Fruit fly (Drosophila melanogaster) whole organism, embryonic: ENCODE results near the gene ClC-a.

Experiments
- B-H1 ChIP-seq: fragments of 200-800 bp; sonication (Bioruptor generic); IDR thresholded peaks from 3 replicates; pipeline ENCODE4 v1.3.6; 2022; ENCODE audit warnings: missing biosample characterization, missing genetic modification characterization
- Blimp-1 ChIP-seq: fragments of 200-800 bp; sonication (Bioruptor generic); optimal IDR thresholded peaks from 3 replicates; lab custom pipeline; 2018; ENCODE audit warnings: missing biosample characterization, missing genetic modification characterization, mild to moderate bottlenecking, moderate library complexity, missing genetic modification reagents
- CG10366 ChIP-seq: fragments of 200-800 bp; sonication (Bioruptor generic); IDR thresholded peaks from 2 replicates; pipeline ENCODE4 v1.3.6; 2022; ENCODE audit warnings: missing biosample characterization, missing genetic modification characterization
- CG10979 ChIP-seq: fragments of 200-800 bp; sonication (Bioruptor generic); optimal IDR thresholded peaks from 2 replicates; lab custom pipeline; 2018; ENCODE audit warnings: missing biosample characterization, mild to moderate bottlenecking, missing genetic modification characterization, moderate library complexity
- CG11247 ChIP-seq: fragments of 200-800 bp; sonication (Bioruptor generic); IDR thresholded peaks from 2 replicates; pipeline ENCODE4 v1.3.6; 2022; ENCODE audit warnings: missing biosample characterization, missing genetic modification characterization
- CG11504 ChIP-seq: fragments of 200-800 bp; sonication (Bioruptor generic); optimal IDR thresholded peaks from 3 replicates; lab custom pipeline; 2019; ENCODE audit warnings: missing biosample characterization, mild to moderate bottlenecking, missing genetic modification characterization, moderate library complexity
- CG14667 ChIP-seq: fragments of 200-800 bp; sonication (Bioruptor generic); IDR thresholded peaks from 2 replicates; pipeline ENCODE4 v1.3.6; 2022; ENCODE audit warnings: missing biosample characterization, missing genetic modification characterization
- CG15269 ChIP-seq: fragments of 200-800 bp; sonication (Bioruptor generic); optimal IDR thresholded peaks from 2 replicates; lab custom pipeline; 2018; ENCODE audit warnings: missing biosample characterization, mild to moderate bottlenecking, missing genetic modification characterization, moderate library complexity
- CG17186 ChIP-seq: fragments of 200-800 bp; sonication (Bioruptor generic); optimal IDR thresholded peaks from 3 replicates; lab custom pipeline; 2017; ENCODE audit warnings: missing biosample characterization, missing genetic modification reagents, missing genetic modification characterization
- CG17359 ChIP-seq: fragments of 200-800 bp; sonication (Bioruptor generic); optimal IDR thresholded peaks from 3 replicates; lab custom pipeline; 2018; ENCODE audit warnings: missing biosample characterization, mild to moderate bottlenecking, missing genetic modification characterization, moderate library complexity
- CG2120 ChIP-seq: fragments of 200-800 bp; sonication (Bioruptor generic); optimal IDR thresholded peaks from 3 replicates; lab custom pipeline; 2016; ENCODE audit warnings: missing biosample characterization, missing genetic modification characterization
- CG2678 ChIP-seq: fragments of 200-800 bp; sonication (Bioruptor generic); optimal IDR thresholded peaks from 3 replicates; lab custom pipeline; 2019; ENCODE audit warnings: missing biosample characterization, mild to moderate bottlenecking, missing genetic modification characterization, moderate library complexity
- CG33213 ChIP-seq: fragments of 200-800 bp; sonication (Bioruptor generic); optimal IDR thresholded peaks from 3 replicates; lab custom pipeline; 2016; ENCODE audit warnings: missing biosample characterization, missing genetic modification characterization
- CG3726 ChIP-seq: fragments of 200-800 bp; sonication (Bioruptor generic); IDR thresholded peaks from 3 replicates; pipeline ENCODE4, ENCODE4 v1.3.6; 2022; ENCODE audit warnings: missing biosample characterization, missing genetic modification characterization
- CG4617 ChIP-seq: fragments of 200-800 bp; sonication (Bioruptor generic); optimal IDR thresholded peaks from 3 replicates; lab custom pipeline; 2016; ENCODE audit warnings: missing biosample characterization, missing genetic modification characterization, borderline replicate concordance
- CG7745 ChIP-seq: fragments of 200-800 bp; sonication (Bioruptor generic); optimal IDR thresholded peaks from 2 replicates; lab custom pipeline; 2018; ENCODE audit warnings: missing biosample characterization, mild to moderate bottlenecking, missing genetic modification characterization, moderate library complexity
- CG8359 ChIP-seq: fragments of 200-800 bp; sonication (Bioruptor generic); optimal IDR thresholded peaks from 2 replicates; lab custom pipeline; 2017; ENCODE audit warnings: missing biosample characterization, mild to moderate bottlenecking, missing genetic modification characterization, borderline replicate concordance
- Dek ChIP-seq: fragments of 200-800 bp; sonication (Bioruptor generic); optimal IDR thresholded peaks from 3 replicates; lab custom pipeline; 2019; ENCODE audit warnings: missing biosample characterization, mild to moderate bottlenecking, missing genetic modification characterization, moderate library complexity
- Drgx ChIP-seq: fragments of 200-800 bp; sonication (Bioruptor generic); IDR thresholded peaks from 2 replicates; pipeline ENCODE4 v1.3.6; 2022; ENCODE audit warnings: missing biosample characterization, missing genetic modification characterization
- Elba2 ChIP-seq: fragments of 200-800 bp; sonication (Bioruptor generic); optimal IDR thresholded peaks from 3 replicates; lab custom pipeline; 2016; ENCODE audit warnings: missing biosample characterization, missing genetic modification characterization
- Hr51 ChIP-seq, 2 experiments: fragments of 200-800 bp; sonication (Bioruptor generic); optimal IDR thresholded peaks; 2 replicates in 1 of 2; 3 replicates in 1 of 2; lab custom pipeline; 2016 to 2018; ENCODE audit warnings: missing biosample characterization in 2 of 2, missing genetic modification characterization in 2 of 2, mild to moderate bottlenecking in 1 of 2, moderate library complexity in 1 of 2
- Lhr ChIP-seq: fragments of 200-800 bp; sonication (Bioruptor generic); optimal IDR thresholded peaks from 3 replicates; lab custom pipeline; 2017; ENCODE audit warnings: mild to moderate bottlenecking, missing biosample characterization, missing genetic modification reagents, missing genetic modification characterization
- Nf-YA ChIP-seq: fragments of 200-800 bp; sonication (Bioruptor generic); IDR thresholded peaks from 2 replicates; pipeline ENCODE4 v1.3.6; 2022; ENCODE audit warnings: missing biosample characterization, missing genetic modification characterization
- Optix ChIP-seq: fragments of 200-800 bp; sonication (Bioruptor generic); IDR thresholded peaks from 3 replicates; pipeline ENCODE4 v1.3.6; 2022; ENCODE audit warnings: missing biosample characterization, missing genetic modification characterization
- Sox102F ChIP-seq: fragments of 200-800 bp; sonication (Bioruptor generic); optimal IDR thresholded peaks from 2 replicates; lab custom pipeline; 2018; ENCODE audit warnings: missing biosample characterization, mild to moderate bottlenecking, missing genetic modification characterization, moderate library complexity
- Sry-δ ChIP-seq: fragments of 200-800 bp; sonication (Bioruptor generic); optimal IDR thresholded peaks from 2 replicates; lab custom pipeline; 2016; ENCODE audit warnings: missing biosample characterization, missing genetic modification characterization
- Vsx1 ChIP-seq: fragments of 200-800 bp; sonication (Bioruptor generic); optimal IDR thresholded peaks from 2 replicates; lab custom pipeline; 2017; ENCODE audit warnings: missing biosample characterization, mild to moderate bottlenecking, missing genetic modification characterization, missing genetic modification reagents
- Xrp1 ChIP-seq: fragments of 200-800 bp; sonication (Bioruptor generic); IDR thresholded peaks from 2 replicates; pipeline ENCODE4 v1.3.6; 2022; ENCODE audit warnings: missing biosample characterization, missing genetic modification characterization
- YL-1 ChIP-seq: fragments of 200-800 bp; sonication (Bioruptor generic); optimal IDR thresholded peaks from 3 replicates; lab custom pipeline; 2017; ENCODE audit warnings: missing biosample characterization, mild to moderate bottlenecking, missing genetic modification characterization
- ap ChIP-seq: fragments of 200-800 bp; sonication (Bioruptor generic); IDR thresholded peaks from 2 replicates; pipeline ENCODE4 v1.3.6; 2022; ENCODE audit warnings: missing biosample characterization, missing genetic modification characterization
- cad ChIP-seq: fragments of >200 bp; optimal IDR thresholded peaks from 2 replicates; lab custom pipeline; 2017; ENCODE audit warnings: missing biosample characterization, missing genetic modification characterization
- chif ChIP-seq, 2 experiments: fragments of 200-800 bp; sonication (Bioruptor generic); optimal IDR thresholded peaks; 3 replicates each; lab custom pipeline; 2016; ENCODE audit warnings: missing biosample characterization in 2 of 2, missing genetic modification characterization in 2 of 2
- ci ChIP-seq: fragments of 200-800 bp; sonication (Bioruptor generic); IDR thresholded peaks from 3 replicates; pipeline ENCODE4 v1.3.6; 2022; ENCODE audit warnings: missing biosample characterization, missing genetic modification characterization
- dmrt99B ChIP-seq: fragments of 200-800 bp; sonication (Bioruptor generic); optimal IDR thresholded peaks from 2 replicates; lab custom pipeline; 2018; ENCODE audit warnings: missing biosample characterization, mild to moderate bottlenecking, missing genetic modification characterization, moderate library complexity
- dysf ChIP-seq: fragments of 200-800 bp; sonication (Bioruptor generic); IDR thresholded peaks from 3 replicates; pipeline ENCODE4 v1.3.6; 2022; ENCODE audit warnings: missing biosample characterization, missing genetic modification characterization
- fd3F ChIP-seq: fragments of 200-800 bp; sonication (Bioruptor generic); optimal IDR thresholded peaks from 2 replicates; lab custom pipeline; 2018; ENCODE audit warnings: missing biosample characterization, mild to moderate bottlenecking, missing genetic modification characterization, moderate library complexity
- ftz-f1 ChIP-seq: fragments of 200-800 bp; sonication (Bioruptor generic); optimal IDR thresholded peaks from 2 replicates; lab custom pipeline; 2016; ENCODE audit warnings: missing biosample characterization, missing genetic modification characterization
- gfzf ChIP-seq: fragments of 200-800 bp; sonication (Bioruptor generic); optimal IDR thresholded peaks from 2 replicates; lab custom pipeline; 2016; ENCODE audit warnings: missing biosample characterization, mild to moderate bottlenecking, missing genetic modification characterization, moderate library complexity
- jigr1 ChIP-seq: fragments of 200-800 bp; sonication (Bioruptor generic); IDR thresholded peaks from 3 replicates; pipeline ENCODE4 v1.3.6; 2022; ENCODE audit warnings: missing biosample characterization, missing genetic modification characterization
- klu ChIP-seq: fragments of 200-800 bp; sonication (Bioruptor generic); IDR thresholded peaks from 2 replicates; pipeline ENCODE4 v1.3.6; 2022; ENCODE audit warnings: missing biosample characterization, missing genetic modification characterization
- prd ChIP-seq, 3 experiments: fragments of >200 bp in 2 of 3; fragments of 200-800 bp in 1 of 3; sonication (Bioruptor generic) in 1 of 3; optimal IDR thresholded peaks in 2 of 3; IDR thresholded peaks in 1 of 3; 2 replicates in 2 of 3; 3 replicates in 1 of 3; pipeline versions ENCODE4 v1.3.6 to Lab custom; 2017 to 2022; ENCODE audit warnings: missing biosample characterization in 1 of 3, missing genetic modification characterization in 1 of 3
- row ChIP-seq: fragments of 200-800 bp; sonication (Bioruptor generic); IDR thresholded peaks from 3 replicates; pipeline ENCODE4 v1.3.6; 2022; ENCODE audit warnings: missing biosample characterization, missing genetic modification characterization
- sisA ChIP-seq: fragments of 200-800 bp; sonication (Bioruptor generic); IDR thresholded peaks from 2 replicates; pipeline ENCODE4 v1.3.6; 2022; ENCODE audit warnings: missing biosample characterization, missing genetic modification characterization
- tap ChIP-seq: fragments of 200-800 bp; optimal IDR thresholded peaks from 3 replicates; lab custom pipeline; 2019; ENCODE audit warnings: missing biosample characterization, mild to moderate bottlenecking, missing genetic modification characterization, moderate library complexity
- twi ChIP-seq: fragments of 200-800 bp; optimal IDR thresholded peaks from 2 replicates; lab custom pipeline; 2019; ENCODE audit warnings: missing biosample characterization, mild to moderate bottlenecking, missing genetic modification characterization, moderate library complexity

The ClC-a gene

dm6 chr3R:11849378-11850249 lies 36.6 kb upstream of the ClC-a start (continued):
- peak; percentile 95 for TF ChIP-seq Xrp1

- TF ChIP-seq Vsx1 (GFP tag; lab: Kevin White, UChicago) (no peak), ftz-f1 (GFP tag; lab: Kevin White, UChicago) (no peak), CG15269 (tag; lab: Kevin White, UChicago) (peak; percentile 4), Optix (GFP tag; lab: Robert Waterston, UW) (no peak), CG2120 (GFP tag; lab: Kevin White, UChicago) (no peak), dysf (GFP tag; lab: Robert Waterston, UW) (0 out of 3 replicates have a peak, but pooled peaks have one; percentile 17), tap (no peak), ap (GFP tag; lab: Robert Waterston, UW) (no peak), sisA (GFP tag; lab: Robert Waterston, UW) (no peak), YL-1 (GFP tag; lab: Kevin White, UChicago) (no peak), CG17359 (tag; lab: Kevin White, UChicago) (peak; percentile 13), CG4617 (GFP tag; lab: Kevin White, UChicago) (no peak), CG7745 (tag; lab: Kevin White, UChicago) (no peak), ci (peak; percentile 46; the same call in 2 of the 3 replicates), CG11247 (GFP tag; lab: Robert Waterston, UW) (no peak), CG17186 (GFP tag; lab: Kevin White, UChicago) (no peak), Sry-δ (no peak), CG14667 (GFP tag; lab: Robert Waterston, UW) (peak; percentile 16; the same call in 1 of the 2 replicates), CG3726 (GFP tag; lab: Robert Waterston, UW) (no peak), fd3F (GFP tag; lab: Kevin White, UChicago) (no peak), cad (GFP tag; lab: Kevin White, UChicago) (no peak), CG10366 (GFP tag; lab: Robert Waterston, UW) (peak; percentile 7; the same call in 1 of the 2 replicates), CG2678 (tag; lab: Kevin White, UChicago) (peak; percentile 5), CG33213 (GFP tag; lab: Kevin White, UChicago) (no peak), CG8359 (GFP tag; lab: Kevin White, UChicago) (no peak), CG11504 (tag; lab: Kevin White, UChicago) (peak; percentile 25), Drgx (0 out of 2 replicates have a peak, but pooled peaks have one; percentile 17), klu (GFP tag; lab: Robert Waterston, UW) (no peak), Nf-YA (GFP tag; lab: Robert Waterston, UW) (no peak), jigr1 (no peak), Elba2 (GFP tag; lab: Kevin White, UChicago) (no peak), Dek (tag; lab: Kevin White, UChicago) (no peak), twi (tag; lab: Kevin White, UChicago) (no peak), row (0 out of 3 replicates have a peak, but pooled peaks have one; percentile 21), dmrt99B (peak; percentile 36), Sox102F (GFP tag; lab: Kevin White, UChicago) (peak; percentile 43), Lhr (GFP tag; lab: Kevin White, UChicago) (no peak), chif (GFP tag; optimal IDR thresholded peaks at IDR 0.05; lab: Kevin White, UChicago) (no peak), B-H1 (GFP tag; lab: Robert Waterston, UW) (no peak), CG10979 (tag; lab: Kevin White, UChicago) (peak; percentile 1), Xrp1 (0 out of 2 replicates have a peak, but pooled peaks have one; percentile 11), prd (optimal IDR thresholded peaks at IDR 0.05; lab: Kevin White, UChicago) (no peak), prd (GFP tag; IDR thresholded peaks at IDR 0.05; lab: Robert Waterston, UW) (0 out of 3 replicates have a peak, but pooled peaks have one; percentile 10), Blimp-1 (GFP tag; lab: Kevin White, UChicago) (peak; percentile 26), Hr51 (GFP tag; optimal IDR thresholded peaks at IDR 0.05; lab: Kevin White, UChicago) (peak in 1 of 2 experiments; percentile 21), gfzf (GFP tag; lab: Kevin White, UChicago) (no peak)
Measured at dm6 chr3R:11847379-11847778, 34.4 kb upstream of the ClC-a start.
